Fruit fly (Drosophila melanogaster): ENCODE measurements around the gene Ykt6.

Ykt6 gene

DNA sequence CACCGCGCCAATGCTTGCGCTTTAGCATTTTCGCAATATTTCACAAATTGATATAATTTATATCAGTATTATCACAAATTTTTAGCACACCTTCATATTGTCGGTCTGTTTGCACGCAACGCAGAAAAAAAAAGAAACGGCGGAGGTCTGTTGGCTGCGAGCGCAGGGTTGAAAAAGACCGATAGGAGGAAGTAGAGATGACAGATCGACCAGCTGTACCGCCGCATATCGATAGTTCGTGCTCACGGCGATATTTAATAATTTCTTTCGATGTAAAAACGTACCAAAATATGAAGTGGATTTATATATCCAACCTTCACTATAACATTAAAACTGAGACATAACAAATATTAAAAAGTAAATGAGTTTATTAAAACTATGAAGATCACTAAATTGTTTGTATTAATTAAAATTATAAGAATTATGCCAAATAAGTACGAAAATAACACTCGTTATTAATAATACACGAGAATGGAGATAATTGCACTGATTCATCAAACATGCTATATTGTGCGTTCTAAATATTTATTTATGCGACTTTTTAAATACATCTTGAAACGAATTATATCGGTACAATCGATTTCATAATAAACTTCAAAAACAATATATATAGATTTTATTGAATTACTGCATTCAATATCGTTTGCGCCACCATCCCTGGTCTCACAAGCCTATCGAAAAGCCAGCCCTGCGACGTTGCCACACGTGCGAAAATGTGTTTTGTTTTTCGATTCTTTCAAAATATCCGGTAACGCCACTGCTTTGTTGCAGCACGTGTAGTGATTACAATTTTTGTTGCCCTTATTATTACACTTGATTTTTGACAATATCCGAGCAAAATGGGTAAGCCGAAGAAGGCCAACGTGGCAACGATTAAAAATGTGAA, 18.8 kb upstream of the Ykt6 start, which contains the start of the genes RpS6 and bys:
TSS of gene RpS6 (minus strand) at position 179 of the 886 bp plus-strand sequence.
TSS of gene bys (plus strand) at position 728 of the 886 bp plus-strand sequence.
- TF ChIP-seq CTCF (optimal IDR thresholded peaks at IDR 0.05) (peak in 1 of 2 experiments; percentile 2), CG8478 (optimal IDR thresholded peaks at IDR 0.05) (no peak)

DNA sequence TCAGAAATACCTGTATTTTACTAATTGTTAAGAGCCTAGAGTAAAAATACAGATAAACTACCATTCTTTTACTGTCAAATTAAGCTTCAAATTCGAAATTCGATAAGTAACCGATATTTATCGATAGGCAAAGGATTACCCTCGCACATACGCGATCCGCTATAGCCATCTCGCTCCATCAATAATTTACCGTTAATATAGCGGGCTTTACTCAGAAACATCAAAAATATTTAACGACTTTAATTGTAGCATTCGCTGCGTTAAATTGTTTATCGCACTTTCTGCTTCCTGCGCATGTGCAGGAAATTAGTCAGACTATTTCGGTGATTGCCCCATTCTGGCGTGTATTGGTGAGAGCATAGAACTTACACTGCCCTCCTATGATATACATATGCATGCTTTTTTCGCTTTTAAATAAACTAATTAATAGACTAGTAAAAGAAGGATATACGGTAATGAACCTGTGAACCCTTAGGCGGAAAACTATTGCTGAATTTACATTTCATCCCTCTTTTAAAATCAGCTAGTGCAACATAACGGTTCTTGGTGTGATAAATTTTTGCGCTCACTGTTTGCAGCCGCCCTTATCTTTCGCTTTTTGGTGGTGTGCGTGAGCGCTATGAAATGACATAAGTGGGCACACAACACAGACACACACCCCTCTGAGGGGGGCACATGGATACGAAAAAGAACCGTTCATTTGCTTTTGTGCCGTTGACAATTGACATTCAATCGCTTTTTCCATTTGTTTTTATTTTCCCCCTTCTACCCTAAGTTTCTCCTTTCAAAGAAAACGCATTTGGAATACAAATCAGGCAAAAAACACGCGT, 11.8 kb upstream of the Ykt6 start, which contains the start of the genes dpr14 and spidey:
TSS of gene dpr14 (minus strand) at position 48 of the 830 bp plus-strand sequence.
TSS of gene spidey (plus strand) at position 693 of the 830 bp plus-strand sequence.
- TF ChIP-seq CTCF (optimal IDR thresholded peaks at IDR 0.05), result no peak

DNA sequence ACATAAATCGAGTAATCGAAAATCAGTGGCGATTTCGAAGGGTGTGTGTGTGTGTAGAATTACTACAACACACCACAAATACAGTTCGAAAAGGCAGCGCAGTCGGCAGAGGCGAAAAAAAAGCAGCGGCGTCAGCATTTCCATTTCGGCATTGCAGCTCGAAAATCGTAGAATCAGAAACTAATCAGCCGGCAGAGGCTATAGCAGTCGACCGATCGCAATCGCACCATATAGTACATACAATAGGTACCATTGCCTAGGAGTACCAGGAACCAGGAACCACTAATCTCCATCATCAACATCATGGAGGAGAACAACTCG, 11.2 kb upstream of the Ykt6 start:
- TF ChIP-seq CG8478 (optimal IDR thresholded peaks at IDR 0.05) (no peak), CTCF (optimal IDR thresholded peaks at IDR 0.05) (no peak)

dm6 chrX:7909482-7909881, 10.7 kb upstream of the Ykt6 start:
- no peak for TF ChIP-seq CG8478 (optimal IDR thresholded peaks at IDR 0.05)
- TF ChIP-seq CTCF (optimal IDR thresholded peaks at IDR 0.05), result no peak

DNA sequence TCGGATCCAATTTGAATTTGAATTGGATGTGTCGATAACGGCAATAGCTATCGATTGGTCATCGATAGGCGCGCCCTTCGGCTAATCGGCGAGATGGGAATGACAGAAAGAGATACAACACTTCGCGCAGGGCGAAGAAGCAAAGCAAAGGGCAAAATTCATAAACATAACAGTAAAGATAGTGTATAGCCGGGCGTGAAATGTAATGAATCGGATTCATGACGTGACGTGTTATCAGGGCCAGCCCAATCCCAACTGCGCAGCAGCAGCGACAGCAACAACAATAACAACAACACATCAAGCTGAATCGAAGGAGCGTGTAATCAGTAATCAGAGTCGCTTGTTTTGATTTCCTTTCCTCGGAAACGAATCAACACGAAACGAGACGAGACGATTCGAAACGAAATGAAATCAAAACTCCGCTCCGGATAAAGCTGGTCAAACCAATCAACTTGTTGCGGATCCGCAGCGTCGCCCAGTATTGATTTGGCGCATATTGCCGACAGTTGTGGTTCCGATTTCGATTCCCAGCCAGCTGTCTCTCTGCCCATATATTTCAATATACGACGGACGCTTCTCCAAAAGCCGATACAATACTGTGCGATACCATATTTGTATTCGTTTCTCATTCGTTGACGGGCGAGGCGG, 8.1 kb upstream of the Ykt6 start, which contains the start of gene snz:
TSS of gene snz (plus strand) at position 107 of the 648 bp plus-strand sequence.
- TF ChIP-seq CTCF (optimal IDR thresholded peaks at IDR 0.05) (no peak), CG8478 (optimal IDR thresholded peaks at IDR 0.05) (no peak)

DNA sequence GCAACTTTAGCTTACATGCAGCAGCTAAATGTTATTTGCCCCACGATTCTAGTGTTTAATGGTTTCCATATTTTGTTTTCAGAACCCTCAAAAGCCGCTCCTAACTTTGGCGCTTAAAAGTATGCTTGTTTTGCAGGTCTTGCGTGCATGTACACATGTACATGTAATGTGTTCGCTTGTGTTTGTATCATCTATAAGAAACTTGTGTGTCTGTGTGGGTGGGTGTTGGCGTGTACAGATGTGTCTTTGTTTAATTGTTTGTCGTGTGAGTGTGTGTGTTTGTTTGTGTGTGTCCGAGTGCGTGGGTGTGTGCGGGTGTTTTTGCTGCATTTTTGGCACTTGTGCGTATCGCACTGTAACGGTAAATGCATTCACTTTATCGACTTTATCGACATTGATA, 2.9 kb downstream of the Ykt6 start:
- no peak for TF ChIP-seq CG8478 (optimal IDR thresholded peaks at IDR 0.05)
- TF ChIP-seq CTCF (optimal IDR thresholded peaks at IDR 0.05), result no peak

DNA sequence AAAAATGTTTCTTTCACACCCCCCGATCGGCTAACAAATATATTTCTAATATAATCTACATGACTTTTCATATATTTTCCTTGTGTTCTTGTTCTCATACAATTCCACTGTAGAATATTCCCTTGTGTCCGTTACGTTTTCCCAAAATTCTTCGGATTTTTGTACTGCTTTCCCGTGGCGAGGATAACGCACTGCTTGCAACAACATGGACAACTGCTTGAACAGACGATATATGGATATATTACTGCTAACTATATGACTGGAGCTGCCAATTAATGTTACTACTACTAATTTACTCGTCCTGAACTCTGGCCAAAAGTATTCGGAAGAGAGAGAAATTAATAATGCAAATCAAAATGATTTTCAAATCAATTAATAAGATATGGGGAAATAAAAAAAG, 4.7 kb downstream of the Ykt6 start:
- TF ChIP-seq CTCF (optimal IDR thresholded peaks at IDR 0.05), result no peak
- no peak for TF ChIP-seq CG8478 (optimal IDR thresholded peaks at IDR 0.05)

DNA sequence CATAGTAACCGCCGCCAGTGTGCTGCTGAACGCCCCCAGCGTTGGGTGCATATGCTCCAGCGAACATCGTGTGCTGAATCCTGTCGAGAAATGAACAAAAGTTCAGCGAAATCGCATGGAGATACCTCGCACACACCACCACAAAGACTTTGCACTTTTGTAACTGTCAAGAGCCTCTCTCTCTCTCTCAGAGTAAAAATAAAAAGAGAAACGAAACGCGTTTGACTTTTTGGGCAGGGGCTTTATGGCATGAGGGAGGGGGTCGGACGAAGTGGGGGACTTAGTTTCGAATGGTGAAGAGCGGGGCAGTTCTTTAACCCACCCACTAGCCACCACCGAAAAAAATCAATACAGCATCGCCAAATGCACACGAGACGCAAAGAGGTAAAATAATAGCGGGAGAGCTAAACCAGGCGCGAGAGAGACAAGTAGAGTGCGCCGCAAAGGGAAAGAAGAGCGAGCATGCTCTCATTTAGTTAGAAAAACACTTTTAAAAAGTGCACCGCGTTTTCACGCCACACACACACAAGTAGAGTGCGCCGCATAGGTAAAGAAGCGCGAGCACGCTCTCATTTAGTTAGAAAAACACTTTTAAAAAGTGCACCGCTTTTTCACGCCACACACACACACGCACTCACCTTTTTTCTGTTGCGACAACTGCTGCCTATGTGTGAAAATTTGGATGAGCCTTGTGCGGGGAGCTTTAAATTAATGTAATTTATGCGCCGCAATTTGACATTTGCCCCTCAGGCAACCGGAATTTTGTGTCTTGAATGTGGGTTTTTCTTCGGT, 10.2 kb downstream of the Ykt6 start:
- TF ChIP-seq CG8478 (optimal IDR thresholded peaks at IDR 0.05), result no peak
- no peak for TF ChIP-seq CTCF (optimal IDR thresholded peaks at IDR 0.05)

dm6 chrX:7931028-7931549, 10.9 kb downstream of the Ykt6 start, which contains the start of gene mahe:
Gene mahe (minus strand): TSS chrX:7931382.
- TF ChIP-seq CG8478 (optimal IDR thresholded peaks at IDR 0.05), result no peak
- TF ChIP-seq CTCF (optimal IDR thresholded peaks at IDR 0.05), result no peak

dm6 chrX:7933210-7933915, 13.2 kb downstream of the Ykt6 start, which contains the start of the genes Dhdds and RpS14a:
Gene Dhdds (minus strand): TSS chrX:7933351.
Gene RpS14a (plus strand): TSS chrX:7933742.
- TF ChIP-seq CTCF (optimal IDR thresholded peaks at IDR 0.05), result peak in 1 of 2 experiments; percentile 34
- no peak for TF ChIP-seq CG8478 (optimal IDR thresholded peaks at IDR 0.05)

dm6 chrX:7934679-7935078, 14.5 kb downstream of the Ykt6 start, which contains the start of gene RpS14b:
Gene RpS14b (plus strand): TSS chrX:7934898.
- TF ChIP-seq CG8478 (optimal IDR thresholded peaks at IDR 0.05) (no peak), CTCF (optimal IDR thresholded peaks at IDR 0.05) (peak in 1 of 2 experiments; percentile 15)

DNA sequence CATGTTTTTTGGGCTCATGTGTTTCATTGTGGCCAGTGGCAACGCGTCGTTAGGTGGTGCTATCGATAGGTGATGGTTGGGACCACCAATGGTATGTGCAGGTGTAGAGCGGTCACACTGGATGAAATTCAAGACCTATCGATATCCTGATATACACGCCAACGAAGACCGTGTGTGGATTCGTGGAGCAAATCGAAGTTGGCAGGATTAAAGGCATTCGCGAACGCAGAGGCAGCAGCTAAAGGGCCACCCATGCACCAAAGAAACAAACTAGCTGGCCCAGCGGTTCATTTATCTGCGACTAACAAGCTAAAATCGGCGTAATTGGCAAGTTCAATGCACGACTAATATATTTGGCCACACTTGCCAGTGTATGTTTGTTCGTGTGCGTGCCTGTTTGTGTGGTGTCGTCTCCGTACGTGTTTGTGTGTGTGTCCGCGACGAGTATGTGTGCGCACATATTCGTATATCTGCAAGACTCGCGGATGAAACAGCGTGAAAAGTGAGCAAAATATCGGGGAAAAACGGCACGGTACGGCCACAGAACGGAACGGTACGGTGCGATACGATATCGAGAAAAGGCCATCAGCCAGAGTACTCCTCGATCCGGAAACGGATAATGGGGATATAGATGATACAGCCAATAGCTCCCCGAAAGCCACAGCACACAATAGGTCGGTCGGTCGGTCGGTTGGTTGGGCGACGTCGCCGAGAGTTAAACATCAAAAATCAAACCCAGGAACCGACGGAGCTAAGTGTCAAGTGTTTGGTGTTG, 15.8 kb downstream of the Ykt6 start, which contains the start of gene Ubr3:
TSS of gene Ubr3 (plus strand) at position 99 of the 775 bp plus-strand sequence.
- no peak for TF ChIP-seq CG8478 (optimal IDR thresholded peaks at IDR 0.05)
- no peak for TF ChIP-seq CTCF (optimal IDR thresholded peaks at IDR 0.05)

All from S2 (cell line).